Worm (Caenorhabditis elegans) whole organism, L3 larva: Measurements from ENCODE around the gene txbp-3.

Experiments
- R02D3.7 ChIP-seq: fragments of 150-350 bp; optimal IDR thresholded peaks from 2 replicates; lab custom pipeline; 2014; ENCODE audit warnings: missing biosample characterization, missing genetic modification characterization
- ZK546.5 ChIP-seq: sonication (generic microtip); optimal IDR thresholded peaks from 2 replicates; lab custom pipeline; 2017; ENCODE audit warnings: missing biosample characterization, missing genetic modification characterization
- aly-2 ChIP-seq: fragments of 150-350 bp; optimal IDR thresholded peaks from 2 replicates; lab custom pipeline; 2014; ENCODE audit warnings: missing biosample characterization, missing genetic modification characterization
- ama-1 ChIP-seq: fragments of 150-350 bp; optimal IDR thresholded peaks from 2 replicates; lab custom pipeline; 2018
- ceh-28 ChIP-seq: fragments of 150-350 bp; optimal IDR thresholded peaks from 2 replicates; lab custom pipeline; 2014; ENCODE audit warnings: missing biosample characterization, missing genetic modification reagents, missing genetic modification characterization
- ceh-82 ChIP-seq: fragments of 150-350 bp; optimal IDR thresholded peaks from 2 replicates; lab custom pipeline; 2014; ENCODE audit warnings: missing biosample characterization, missing genetic modification characterization
- ceh-9 ChIP-seq: sonication (generic microtip); optimal IDR thresholded peaks from 2 replicates; lab custom pipeline; 2018; ENCODE audit warnings: missing biosample characterization, missing genetic modification characterization
- egl-27 ChIP-seq: sonication (generic microtip); optimal IDR thresholded peaks from 4 replicates; lab custom pipeline; 2017; ENCODE audit warnings: missing biosample characterization, missing genetic modification reagents, missing genetic modification characterization
- egl-5 ChIP-seq: fragments of 150-350 bp; optimal IDR thresholded peaks from 2 replicates; lab custom pipeline; 2017; ENCODE audit warnings: missing biosample characterization, missing genetic modification reagents, missing genetic modification characterization, inconsistent platforms
- elt-1 ChIP-seq: fragments of 150-350 bp; optimal IDR thresholded peaks from 2 replicates; lab custom pipeline; 2014; ENCODE audit warnings: missing biosample characterization, missing genetic modification characterization
- elt-3 ChIP-seq, 3 experiments: fragments of 150-350 bp in 1 of 3; sonication (generic microtip) in 2 of 3; optimal IDR thresholded peaks; 2 replicates in 2 of 3; 4 replicates in 1 of 3; lab custom pipeline; 2014 to 2017; ENCODE audit warnings: missing biosample characterization in 3 of 3, missing genetic modification characterization in 3 of 3
- eor-1 ChIP-seq, 2 experiments: fragments of 150-350 bp; optimal IDR thresholded peaks; 2 replicates each; lab custom pipeline; 2014 to 2018; ENCODE audit warnings: missing biosample characterization in 2 of 2, missing genetic modification characterization in 2 of 2
- fkh-10 ChIP-seq: sonication (generic microtip); optimal IDR thresholded peaks from 2 replicates; lab custom pipeline; 2017; ENCODE audit warnings: missing biosample characterization, missing genetic modification reagents, missing genetic modification characterization
- hmg-11 ChIP-seq: sonication (generic microtip); optimal IDR thresholded peaks from 2 replicates; lab custom pipeline; 2016; ENCODE audit warnings: missing genetic modification characterization, missing compliant biosample characterization
- lin-15B ChIP-seq: fragments of 150-350 bp; optimal IDR thresholded peaks from 2 replicates; lab custom pipeline; 2014; ENCODE audit warnings: missing biosample characterization, missing genetic modification characterization
- lin-39 ChIP-seq: fragments of 150-350 bp; optimal IDR thresholded peaks from 2 replicates; lab custom pipeline; 2018; ENCODE audit warnings: missing biosample characterization, missing genetic modification reagents, missing genetic modification characterization
- lsy-12 ChIP-seq: sonication (generic microtip); optimal IDR thresholded peaks from 2 replicates; lab custom pipeline; 2016; ENCODE audit warnings: mild to moderate bottlenecking, missing genetic modification characterization, missing compliant biosample characterization
- mdl-1 ChIP-seq: fragments of 150-350 bp; optimal IDR thresholded peaks from 2 replicates; lab custom pipeline; 2014; ENCODE audit warnings: missing biosample characterization, missing genetic modification characterization
- mml-1 ChIP-seq: fragments of 150-350 bp; sonication (generic microtip); optimal IDR thresholded peaks from 3 replicates; lab custom pipeline; 2014; ENCODE audit warnings: missing biosample characterization, missing genetic modification characterization
- nfya-1 ChIP-seq: sonication (generic microtip); optimal IDR thresholded peaks from 2 replicates; lab custom pipeline; 2017; ENCODE audit warnings: missing genetic modification characterization, mild to moderate bottlenecking, missing compliant biosample characterization, antibody characterized with exemption, moderate library complexity; ENCODE audit not compliant: insufficient read depth
- nhr-11 ChIP-seq: fragments of 150-350 bp; optimal IDR thresholded peaks from 2 replicates; lab custom pipeline; 2014; ENCODE audit warnings: missing biosample characterization, missing genetic modification characterization
- nhr-12 ChIP-seq: fragments of 150-350 bp; optimal IDR thresholded peaks from 2 replicates; lab custom pipeline; 2014; ENCODE audit warnings: missing biosample characterization, missing genetic modification characterization
- nhr-23 ChIP-seq: fragments of 150-350 bp; optimal IDR thresholded peaks from 2 replicates; lab custom pipeline; 2014; ENCODE audit warnings: missing biosample characterization, missing genetic modification reagents, missing genetic modification characterization
- nhr-237 ChIP-seq: fragments of 150-350 bp; optimal IDR thresholded peaks from 2 replicates; lab custom pipeline; 2014; ENCODE audit warnings: missing biosample characterization, missing genetic modification characterization
- nhr-25 ChIP-seq: sonication (generic microtip); optimal IDR thresholded peaks from 2 replicates; lab custom pipeline; 2017; ENCODE audit warnings: missing biosample characterization, missing genetic modification characterization
- nhr-28 ChIP-seq: fragments of 150-350 bp; optimal IDR thresholded peaks from 2 replicates; lab custom pipeline; 2014; ENCODE audit warnings: missing biosample characterization, missing genetic modification characterization
- nhr-43 ChIP-seq: sonication (generic microtip); optimal IDR thresholded peaks from 2 replicates; lab custom pipeline; 2016; ENCODE audit warnings: mild to moderate bottlenecking, missing genetic modification characterization, missing compliant biosample characterization; ENCODE audit not compliant: poor library complexity, severe bottlenecking
- nhr-67 ChIP-seq: fragments of 150-350 bp; optimal IDR thresholded peaks from 2 replicates; lab custom pipeline; 2014; ENCODE audit warnings: missing biosample characterization, missing genetic modification characterization
- nhr-76 ChIP-seq: fragments of 150-350 bp; sonication (generic microtip); optimal IDR thresholded peaks from 5 replicates; lab custom pipeline; 2014; ENCODE audit warnings: missing biosample characterization, missing genetic modification characterization
- nhr-77 ChIP-seq: fragments of 150-350 bp; optimal IDR thresholded peaks from 2 replicates; lab custom pipeline; 2014; ENCODE audit warnings: missing biosample characterization, missing genetic modification characterization
- pha-4 ChIP-seq: fragments of 150-350 bp; optimal IDR thresholded peaks from 2 replicates; lab custom pipeline; 2014; ENCODE audit warnings: missing biosample characterization, missing genetic modification reagents, missing genetic modification characterization
- pqm-1 ChIP-seq: fragments of 150-350 bp; optimal IDR thresholded peaks from 2 replicates; lab custom pipeline; 2017; ENCODE audit warnings: missing biosample characterization, missing genetic modification characterization, inconsistent platforms
- sea-2 ChIP-seq: fragments of 150-350 bp; sonication (generic microtip); optimal IDR thresholded peaks from 4 replicates; lab custom pipeline; 2014; ENCODE audit warnings: missing biosample characterization, missing genetic modification reagents, missing genetic modification characterization
- skn-1 ChIP-seq: fragments of 150-350 bp; optimal IDR thresholded peaks from 2 replicates; lab custom pipeline; 2014; ENCODE audit warnings: missing biosample characterization, missing genetic modification characterization
- snpc-4 ChIP-seq: fragments of 150-350 bp; optimal IDR thresholded peaks from 2 replicates; lab custom pipeline; 2014; ENCODE audit warnings: missing biosample characterization, missing genetic modification characterization
- tbx-2 ChIP-seq: sonication (generic microtip); optimal IDR thresholded peaks from 2 replicates; lab custom pipeline; 2016; ENCODE audit warnings: mild to moderate bottlenecking, missing genetic modification characterization, missing compliant biosample characterization
- unc-39 ChIP-seq: sonication (generic microtip); optimal IDR thresholded peaks from 4 replicates; lab custom pipeline; 2017; ENCODE audit warnings: missing biosample characterization, missing genetic modification characterization
- unc-62 ChIP-seq: fragments of 150-350 bp; sonication (generic microtip); optimal IDR thresholded peaks from 4 replicates; lab custom pipeline; 2014; ENCODE audit warnings: missing biosample characterization, missing genetic modification reagents, missing genetic modification characterization
- zag-1 ChIP-seq: fragments of 150-350 bp; optimal IDR thresholded peaks from 2 replicates; lab custom pipeline; 2014; ENCODE audit warnings: missing biosample characterization, missing genetic modification characterization
- ztf-11 ChIP-seq: fragments of 150-350 bp; optimal IDR thresholded peaks from 2 replicates; lab custom pipeline; 2014; ENCODE audit warnings: missing biosample characterization, missing genetic modification characterization

txbp-3 gene

DNA sequence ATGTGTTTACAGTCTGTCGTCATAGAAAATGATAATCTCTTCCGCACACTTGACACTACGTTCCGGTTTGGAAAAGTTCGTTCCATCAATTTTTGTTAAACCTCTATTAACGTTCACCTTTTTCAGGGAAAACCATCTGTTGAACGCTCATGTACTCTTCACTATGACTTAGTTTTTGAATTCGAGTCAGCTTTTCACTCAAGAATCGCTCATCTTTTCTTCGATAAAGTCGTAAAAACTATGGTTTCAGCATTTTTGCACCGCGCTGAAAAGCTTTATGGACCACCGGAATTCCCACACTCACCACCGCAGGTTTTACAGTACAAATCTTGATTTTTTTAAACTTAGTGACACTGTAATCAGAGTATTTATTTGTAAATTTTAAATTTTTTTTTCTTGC is 23.6 kb downstream of the txbp-3 start:
- no peak for TF ChIP-seq ceh-9 (tag; lab: Kevin White, UChicago)
- TF ChIP-seq ama-1 = peak; percentile 16

- TF ChIP-seq skn-1 (tag; lab: Kevin White, UChicago) = no peak
- no peak for TF ChIP-seq ceh-82 (tag; lab: Kevin White, UChicago)
- TF ChIP-seq elt-1 (tag; lab: Kevin White, UChicago) = no peak
- no peak for TF ChIP-seq R02D3.7
Observed at ce11 chrIII:5022964-5023363, 24.3 kb downstream of the txbp-3 start, which contains the start of gene R144.13. TSS of gene R144.13 (plus strand) at chrIII:5023264.

DNA sequence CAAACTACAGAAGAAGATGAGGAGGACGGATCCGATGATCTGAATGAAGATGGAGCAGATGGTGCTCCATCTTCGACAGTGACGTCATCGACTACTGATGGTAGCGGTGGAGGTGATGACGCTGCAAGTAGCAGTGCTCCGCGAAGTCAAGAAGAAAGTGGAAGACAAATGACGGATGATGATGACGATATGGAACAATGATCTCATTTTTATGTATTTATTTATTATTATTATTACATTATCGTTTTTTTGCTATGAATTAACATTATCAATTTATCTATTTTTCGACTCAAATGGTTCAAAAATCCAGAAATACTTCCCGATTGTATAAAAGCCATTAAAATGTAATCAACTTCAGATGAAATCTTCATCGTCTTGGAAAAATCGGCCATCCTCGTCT is 25.6 kb downstream of the txbp-3 start, which contains the start of gene R144.3:
R144.3 (plus strand) TSS at position 301 of the 400 bp plus-strand sequence.
- TF ChIP-seq ztf-11 (tag; lab: Kevin White, UChicago) (no peak), aly-2 (no peak), unc-62 (GFP tag; lab: Kevin White, UChicago) (no peak), mdl-1 (no peak), elt-3 (tag; optimal IDR thresholded peaks at IDR 0.05; lab: Kevin White, UChicago) (no peak), sea-2 (GFP tag; lab: Kevin White, UChicago) (no peak), ceh-9 (tag; lab: Kevin White, UChicago) (no peak), R02D3.7 (no peak), pqm-1 (tag; lab: Kevin White, UChicago) (no peak), lin-39 (tag; lab: Kevin White, UChicago) (no peak), nfya-1 (tag; lab: Kevin White, UChicago) (no peak), eor-1 (tag; optimal IDR thresholded peaks at IDR 0.05; lab: Kevin White, UChicago) (no peak), lin-15B (tag; lab: Kevin White, UChicago) (no peak), pha-4 (tag; lab: Kevin White, UChicago) (no peak)
- TF ChIP-seq, all 47 proteins: peak for 0

- TF ChIP-seq pha-4 (tag; lab: Kevin White, UChicago) = no peak
- TF ChIP-seq nfya-1 (tag; lab: Kevin White, UChicago) = no peak
- no peak for TF ChIP-seq unc-62 (GFP tag; lab: Kevin White, UChicago)
- no peak for TF ChIP-seq lsy-12 (tag; lab: Kevin White, UChicago)
- no peak for TF ChIP-seq ceh-9 (tag; lab: Kevin White, UChicago)
- TF ChIP-seq tbx-2 (tag; lab: Kevin White, UChicago) = no peak
- TF ChIP-seq aly-2 = no peak
- no peak for TF ChIP-seq ZK546.5 (tag; lab: Kevin White, UChicago)
- TF ChIP-seq nhr-77 = no peak
- TF ChIP-seq egl-5 (tag; lab: Kevin White, UChicago) = no peak
- TF ChIP-seq snpc-4 = no peak
- no peak for TF ChIP-seq pqm-1 (tag; lab: Kevin White, UChicago)
- no peak for TF ChIP-seq eor-1 (tag; optimal IDR thresholded peaks at IDR 0.05; lab: Kevin White, UChicago)
- no peak for TF ChIP-seq lin-39 (tag; lab: Kevin White, UChicago)
- TF ChIP-seq nhr-23 (tag; lab: Kevin White, UChicago) = no peak
- no peak for TF ChIP-seq R02D3.7
- no peak for TF ChIP-seq nhr-237 (tag; lab: Kevin White, UChicago)
- TF ChIP-seq skn-1 (tag; lab: Kevin White, UChicago) = no peak
- TF ChIP-seq zag-1 (tag; lab: Kevin White, UChicago) = no peak
- no peak for TF ChIP-seq ztf-11 (tag; lab: Kevin White, UChicago)
Observed at ce11 chrIII:5020924-5021323, 26.3 kb downstream of the txbp-3 start, which contains the start of gene mdt-11. TSS of gene mdt-11 (plus strand) at chrIII:5021224.

ce11 chrIII:5018116-5018689 is 29.1 kb downstream of the txbp-3 start, which contains the start of gene wip-1:
TSS of gene wip-1 (plus strand) at chrIII:5018639.
- TF ChIP-seq nhr-43 (tag; lab: Kevin White, UChicago) (peak; percentile 97), nhr-67 (tag; lab: Kevin White, UChicago) (no peak), nhr-237 (tag; lab: Kevin White, UChicago) (no peak), fkh-10 (GFP tag; lab: Kevin White, UChicago) (peak; percentile 91), nhr-25 (tag; lab: Kevin White, UChicago) (peak; percentile 100), nfya-1 (tag; lab: Kevin White, UChicago) (peak; percentile 97), ceh-82 (tag; lab: Kevin White, UChicago) (peak; percentile 87), ceh-28 (peak; percentile 93), nhr-76 (tag; lab: Kevin White, UChicago) (peak; percentile 40), nhr-28 (peak; percentile 49), nhr-23 (tag; lab: Kevin White, UChicago) (peak; percentile 99), egl-27 (tag; lab: Kevin White, UChicago) (peak; percentile 95), tbx-2 (tag; lab: Kevin White, UChicago) (peak; percentile 95), R02D3.7 (peak; percentile 86), ama-1 (peak; percentile 77), aly-2 (peak; percentile 62), mdl-1 (peak; percentile 61), skn-1 (tag; lab: Kevin White, UChicago) (peak; percentile 96), mml-1 (tag; lab: Kevin White, UChicago) (no peak), eor-1 (tag; optimal IDR thresholded peaks at IDR 0.05; lab: Kevin White, UChicago) (no peak), elt-1 (tag; lab: Kevin White, UChicago) (peak; percentile 73), unc-39 (tag; lab: Kevin White, UChicago) (no peak), hmg-11 (tag; lab: Kevin White, UChicago) (peak; percentile 98), ZK546.5 (tag; lab: Kevin White, UChicago) (peak; percentile 60), pqm-1 (tag; lab: Kevin White, UChicago) (peak; percentile 90), nhr-12 (tag; lab: Kevin White, UChicago) (no peak), lin-39 (tag; lab: Kevin White, UChicago) (peak; percentile 97), snpc-4 (peak; percentile 95), sea-2 (GFP tag; lab: Kevin White, UChicago) (no peak), nhr-11 (tag; lab: Kevin White, UChicago) (peak; percentile 91)
